Worm (Caenorhabditis elegans): ENCODE measurements around the gene fbxa-104.

fbxa-104 gene

DNA sequence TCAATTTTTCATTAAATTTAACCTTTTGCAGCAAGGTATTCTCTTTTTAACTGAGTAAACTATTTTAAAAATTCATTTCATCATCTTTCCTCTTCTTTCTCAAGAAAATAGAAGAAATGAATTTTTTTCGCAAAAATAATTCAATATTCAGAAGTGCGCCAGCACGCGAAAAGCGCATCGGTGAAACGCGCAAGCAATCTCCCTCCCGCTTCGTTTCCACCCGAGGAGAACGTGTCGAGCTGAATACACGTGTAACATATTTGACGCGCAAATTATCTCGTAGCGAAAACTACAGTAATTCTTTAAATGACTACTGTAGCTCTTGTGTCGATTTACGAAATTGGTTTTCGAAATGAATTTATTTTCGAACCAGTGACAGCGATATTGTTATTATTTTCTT, 31.4 kb downstream of the fbxa-104 start:
- TF ChIP-seq lin-11 (tag; optimal IDR thresholded peaks at IDR 0.05) (no peak), unc-42 (tag; optimal IDR thresholded peaks at IDR 0.05) (peak; percentile 17)

DNA sequence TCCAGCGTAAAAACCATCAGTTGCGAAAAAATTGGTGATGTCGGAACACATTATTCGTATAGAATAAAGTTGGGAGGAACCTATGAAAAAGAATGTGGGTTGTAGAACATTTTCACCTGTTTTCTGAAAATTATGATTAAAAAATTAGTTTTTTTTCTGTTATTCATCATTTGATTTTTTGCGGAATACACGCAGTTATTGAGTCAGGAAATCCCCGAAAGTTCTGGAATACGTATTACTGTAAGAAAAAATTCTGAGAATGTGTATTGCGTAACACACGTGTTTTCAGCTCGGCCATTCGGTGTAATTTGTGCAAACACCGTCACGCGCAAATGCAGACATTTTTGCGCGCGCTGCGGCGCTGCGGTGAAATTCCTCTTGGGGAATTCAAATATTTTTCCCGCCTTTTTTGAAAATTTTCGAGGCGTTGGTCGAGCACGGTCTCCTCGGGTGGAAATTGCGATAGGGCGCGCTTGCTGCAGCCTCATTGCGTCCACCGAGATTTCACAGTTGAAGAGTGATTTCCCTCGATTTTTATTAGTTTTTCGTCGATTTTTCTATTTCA, 34.6 kb downstream of the fbxa-104 start, which contains the start of gene srh-170:
Gene srh-170 (minus strand): TSS at position 51 of the 565 bp plus-strand sequence.
- TF ChIP-seq tbx-7 (tag; optimal IDR thresholded peaks at IDR 0.05), result no peak
- no peak for TF ChIP-seq pros-1 (tag; optimal IDR thresholded peaks at IDR 0.05)
- peak; percentile 7 for TF ChIP-seq elt-2 (tag; optimal IDR thresholded peaks at IDR 0.05)

DNA sequence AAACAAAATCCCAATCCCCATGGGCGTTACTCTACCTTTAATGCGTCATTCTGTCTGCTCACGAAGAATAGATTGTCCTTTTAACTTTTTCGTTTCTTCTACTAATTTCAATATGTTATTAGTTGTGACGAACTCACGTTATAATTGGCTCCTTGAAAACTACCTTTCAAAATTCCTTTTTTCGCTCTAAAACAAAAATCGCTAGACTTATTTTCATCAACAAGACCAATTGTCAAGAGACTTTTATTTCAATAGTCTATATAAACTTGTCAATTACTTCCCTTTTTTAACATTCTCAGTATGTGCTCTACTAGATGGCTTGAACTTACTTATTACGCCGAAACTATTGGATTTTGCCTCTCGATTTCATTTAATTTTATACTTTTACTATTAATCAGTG, 38.8 kb downstream of the fbxa-104 start, which contains the start of gene str-102:
Gene str-102 (plus strand): TSS at position 301 of the 400 bp plus-strand sequence.
- no peak for TF ChIP-seq ceh-19 (GFP tag; optimal IDR thresholded peaks at IDR 0.05)
- no peak for TF ChIP-seq pros-1 (tag; optimal IDR thresholded peaks at IDR 0.05)
- TF ChIP-seq lim-6 (tag; optimal IDR thresholded peaks at IDR 0.05), result no peak
- no peak for TF ChIP-seq K02D7.2 (tag; optimal IDR thresholded peaks at IDR 0.05)
- TF ChIP-seq C38D4.7 (GFP tag; optimal IDR thresholded peaks at IDR 0.05), result no peak
- TF ChIP-seq ceh-45 (GFP tag; IDR thresholded peaks at IDR 0.05), result no peak
- no peak for TF ChIP-seq ceh-34 (tag; optimal IDR thresholded peaks at IDR 0.05)
- no peak for TF ChIP-seq ets-4 (tag; optimal IDR thresholded peaks at IDR 0.05)

DNA sequence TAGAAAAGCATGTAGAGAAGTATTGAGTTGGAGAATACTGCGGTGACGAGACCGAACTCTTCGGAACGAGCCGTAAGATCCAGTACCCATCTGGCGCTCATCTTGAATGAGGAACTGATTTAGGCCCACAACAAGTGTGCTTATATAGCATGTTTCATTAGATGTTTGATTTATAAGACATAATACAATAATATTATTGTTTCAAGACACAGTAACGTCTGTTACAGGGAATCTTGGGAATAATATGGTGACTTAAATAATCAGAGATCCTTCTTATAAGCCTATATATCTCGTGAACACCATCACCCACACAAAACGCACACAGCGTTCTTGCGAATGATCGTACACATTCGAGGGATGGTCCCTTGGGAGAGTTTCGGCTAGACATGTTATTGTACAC, 39.7 kb downstream of the fbxa-104 start, which contains the start of gene str-88:
Gene str-88 (minus strand): TSS at position 101 of the 400 bp plus-strand sequence.
- TF ChIP-seq ceh-30 (tag; optimal IDR thresholded peaks at IDR 0.05) (no peak), eyg-1 (tag; optimal IDR thresholded peaks at IDR 0.05) (no peak), hlh-15 (tag; optimal IDR thresholded peaks at IDR 0.05) (no peak), elt-4 (tag; optimal IDR thresholded peaks at IDR 0.05) (no peak), ref-2 (tag; optimal IDR thresholded peaks at IDR 0.05) (no peak), C08G9.2 (tag; optimal IDR thresholded peaks at IDR 0.05) (no peak), dve-1 (tag; optimal IDR thresholded peaks at IDR 0.05) (no peak), ceh-34 (tag; optimal IDR thresholded peaks at IDR 0.05) (no peak), lim-6 (tag; optimal IDR thresholded peaks at IDR 0.05) (no peak), syd-9 (tag; optimal IDR thresholded peaks at IDR 0.05) (no peak), pha-4 (tag; optimal IDR thresholded peaks at IDR 0.05) (no peak), ttx-3 (tag; optimal IDR thresholded peaks at IDR 0.05) (no peak), tbx-7 (tag; optimal IDR thresholded peaks at IDR 0.05) (no peak), pat-9 (tag; optimal IDR thresholded peaks at IDR 0.05) (no peak)

DNA sequence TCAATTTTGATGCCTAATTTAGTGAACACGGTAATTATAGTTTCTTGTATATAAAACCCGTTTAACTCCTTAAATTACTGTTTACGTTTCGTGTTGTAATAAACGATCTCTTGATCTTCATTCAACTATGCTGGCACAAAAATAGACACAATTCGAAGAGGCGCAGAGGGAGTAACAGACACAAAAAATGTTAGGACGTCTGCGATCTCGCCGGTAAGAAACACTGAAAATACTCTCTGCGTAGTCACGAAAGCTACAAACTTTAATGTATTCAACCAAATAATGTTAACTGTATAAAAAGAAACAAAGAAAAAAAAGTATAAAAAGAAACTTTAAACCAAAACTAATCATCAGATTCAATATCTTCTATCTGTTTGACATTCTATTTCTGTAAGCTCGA, 42.6 kb downstream of the fbxa-104 start, which contains the start of gene dhs-23:
Gene dhs-23 (plus strand): TSS at position 363 of the 400 bp plus-strand sequence.
- TF ChIP-seq fkh-6 (tag; optimal IDR thresholded peaks at IDR 0.05) (no peak), ttx-3 (tag; optimal IDR thresholded peaks at IDR 0.05) (no peak), dmd-4 (tag; optimal IDR thresholded peaks at IDR 0.05; ENCODE audit: borderline replicate concordance) (no peak), ref-2 (tag; optimal IDR thresholded peaks at IDR 0.05) (no peak), ets-4 (tag; optimal IDR thresholded peaks at IDR 0.05) (no peak), lim-6 (tag; optimal IDR thresholded peaks at IDR 0.05) (no peak), sox-2 (GFP tag; IDR thresholded peaks at IDR 0.05) (no peak), madf-2 (tag; optimal IDR thresholded peaks at IDR 0.05) (no peak), hlh-8 (tag; optimal IDR thresholded peaks at IDR 0.05) (no peak), ceh-14 (tag; optimal IDR thresholded peaks at IDR 0.05) (no peak), eyg-1 (tag; optimal IDR thresholded peaks at IDR 0.05) (no peak)

DNA sequence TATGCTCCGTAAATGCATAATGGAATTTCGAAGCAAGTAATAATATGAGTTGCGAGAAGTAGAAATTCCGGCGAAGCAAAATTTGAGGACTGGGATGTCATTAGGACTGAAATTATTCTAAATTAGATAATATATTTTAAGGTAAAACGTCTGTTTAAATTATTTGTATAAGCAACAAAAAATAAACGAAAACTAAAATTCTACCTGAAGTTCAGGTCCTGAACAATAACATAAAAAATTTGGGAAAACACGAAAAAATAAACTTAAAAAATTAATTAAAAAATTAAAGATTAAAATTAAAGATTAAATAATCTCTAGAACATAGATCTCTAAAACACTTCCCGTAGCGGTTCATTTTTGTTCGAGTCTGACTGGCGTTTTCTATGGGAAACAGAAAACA, 43.7 kb downstream of the fbxa-104 start, which contains the start of gene srh-251:
Gene srh-251 (minus strand): TSS at position 101 of the 400 bp plus-strand sequence.
- TF ChIP-seq C38D4.7 (GFP tag; optimal IDR thresholded peaks at IDR 0.05) (no peak), fax-1 (tag; optimal IDR thresholded peaks at IDR 0.05) (no peak), K09A11.1 (tag; optimal IDR thresholded peaks at IDR 0.05; ENCODE audit: insufficient read depth) (no peak), che-1 (tag; optimal IDR thresholded peaks at IDR 0.05) (no peak), lin-11 (tag; optimal IDR thresholded peaks at IDR 0.05) (no peak), hlh-8 (tag; optimal IDR thresholded peaks at IDR 0.05) (no peak)
